Worm (Caenorhabditis elegans) whole organism, L2 larva: ENCODE data around the gene C54C6.5.

Source experiments
- C34F6.9 ChIP-seq: fragments of 150-350 bp; optimal IDR thresholded peaks from 2 replicates; lab custom pipeline; 2014; ENCODE audit warnings: missing biosample characterization, missing genetic modification characterization
- F13H6.1 ChIP-seq: sonication (generic microtip); optimal IDR thresholded peaks from 2 replicates; lab custom pipeline; 2016; ENCODE audit warnings: missing genetic modification characterization, missing compliant biosample characterization
- R02D3.7 ChIP-seq: fragments of 150-350 bp; optimal IDR thresholded peaks from 2 replicates; lab custom pipeline; 2014; ENCODE audit warnings: missing biosample characterization, missing genetic modification characterization
- Y55F3AM.14 ChIP-seq: fragments of 200-800 bp; sonication (Bioruptor generic); optimal IDR thresholded peaks from 2 replicates; lab custom pipeline; 2018; ENCODE audit warnings: mild to moderate bottlenecking, missing genetic modification characterization, missing compliant biosample characterization
- ZK546.5 ChIP-seq: sonication (generic microtip); optimal IDR thresholded peaks from 2 replicates; lab custom pipeline; 2017; ENCODE audit warnings: missing biosample characterization, missing genetic modification characterization
- aly-2 ChIP-seq: fragments of 150-350 bp; optimal IDR thresholded peaks from 2 replicates; lab custom pipeline; 2014; ENCODE audit warnings: missing biosample characterization, missing genetic modification characterization
- blmp-1 ChIP-seq: sonication (generic microtip); optimal IDR thresholded peaks from 2 replicates; lab custom pipeline; 2017; ENCODE audit warnings: missing genetic modification characterization, mild to moderate bottlenecking, missing compliant biosample characterization, antibody characterized with exemption, moderate library complexity; ENCODE audit not compliant: insufficient read depth
- ceh-16 ChIP-seq: fragments of 150-350 bp; optimal IDR thresholded peaks from 2 replicates; lab custom pipeline; 2014; ENCODE audit warnings: missing biosample characterization, missing genetic modification characterization
- crh-2 ChIP-seq: sonication (generic microtip); optimal IDR thresholded peaks from 2 replicates; lab custom pipeline; 2017; ENCODE audit warnings: missing biosample characterization, missing genetic modification characterization
- dmd-4 ChIP-seq: sonication (generic microtip); optimal IDR thresholded peaks from 2 replicates; lab custom pipeline; 2017; ENCODE audit warnings: missing biosample characterization, missing genetic modification characterization
- egl-27 ChIP-seq: sonication (generic microtip); optimal IDR thresholded peaks from 3 replicates; lab custom pipeline; 2017; ENCODE audit warnings: missing biosample characterization, missing genetic modification reagents, missing genetic modification characterization
- elt-1 ChIP-seq: fragments of 150-350 bp; optimal IDR thresholded peaks from 2 replicates; lab custom pipeline; 2014; ENCODE audit warnings: missing biosample characterization, missing genetic modification characterization
- fos-1 ChIP-seq: fragments of 150-350 bp; optimal IDR thresholded peaks from 2 replicates; lab custom pipeline; 2014; ENCODE audit warnings: missing biosample characterization, missing genetic modification characterization
- gmeb-1 ChIP-seq: fragments of 150-350 bp; optimal IDR thresholded peaks from 2 replicates; lab custom pipeline; 2014; ENCODE audit warnings: missing biosample characterization, missing genetic modification characterization
- lin-11 ChIP-seq: fragments of 150-350 bp; sonication (generic microtip); optimal IDR thresholded peaks from 2 replicates; lab custom pipeline; 2014; ENCODE audit warnings: missing biosample characterization, missing genetic modification characterization, inconsistent platforms, mixed read lengths
- lin-13 ChIP-seq: fragments of 150-350 bp; optimal IDR thresholded peaks from 2 replicates; lab custom pipeline; 2014; ENCODE audit warnings: missing biosample characterization, missing genetic modification reagents, missing genetic modification characterization
- lin-39 ChIP-seq: fragments of 150-350 bp; optimal IDR thresholded peaks from 2 replicates; lab custom pipeline; 2014; ENCODE audit warnings: missing biosample characterization, missing genetic modification reagents, missing genetic modification characterization
- lsy-2 ChIP-seq, 2 experiments: fragments of 150-350 bp in 1 of 2; sonication (generic microtip) in 1 of 2; optimal IDR thresholded peaks; 2 replicates each; lab custom pipeline; 2014 to 2017; ENCODE audit warnings: missing biosample characterization in 2 of 2, missing genetic modification characterization in 2 of 2
- mab-5 ChIP-seq: fragments of 150-350 bp; optimal IDR thresholded peaks from 2 replicates; lab custom pipeline; 2014; ENCODE audit warnings: missing biosample characterization, missing genetic modification characterization
- mbf-1 ChIP-seq: sonication (generic microtip); optimal IDR thresholded peaks from 2 replicates; lab custom pipeline; 2017; ENCODE audit warnings: missing biosample characterization, missing genetic modification characterization
- mdl-1 ChIP-seq, 2 experiments: fragments of 150-350 bp in 1 of 2; sonication (generic microtip) in 1 of 2; optimal IDR thresholded peaks; 2 replicates each; lab custom pipeline; 2017; ENCODE audit warnings: missing biosample characterization in 2 of 2, missing genetic modification characterization in 2 of 2
- nhr-10 ChIP-seq: sonication (generic microtip); optimal IDR thresholded peaks from 2 replicates; lab custom pipeline; 2017; ENCODE audit warnings: missing biosample characterization, missing genetic modification characterization
- nhr-11 ChIP-seq: fragments of 150-350 bp; optimal IDR thresholded peaks from 2 replicates; lab custom pipeline; 2014; ENCODE audit warnings: missing biosample characterization, missing genetic modification characterization
- nhr-12 ChIP-seq: fragments of 150-350 bp; optimal IDR thresholded peaks from 2 replicates; lab custom pipeline; 2014; ENCODE audit warnings: missing biosample characterization, missing genetic modification characterization
- nhr-129 ChIP-seq: fragments of 150-350 bp; optimal IDR thresholded peaks from 2 replicates; lab custom pipeline; 2014; ENCODE audit warnings: missing biosample characterization, missing genetic modification characterization
- nhr-21 ChIP-seq: fragments of 150-350 bp; optimal IDR thresholded peaks from 2 replicates; lab custom pipeline; 2014; ENCODE audit warnings: missing biosample characterization, missing genetic modification characterization
- nhr-23 ChIP-seq: fragments of 150-350 bp; optimal IDR thresholded peaks from 2 replicates; lab custom pipeline; 2014; ENCODE audit warnings: missing biosample characterization, missing genetic modification reagents, missing genetic modification characterization
- nhr-237 ChIP-seq: fragments of 150-350 bp; optimal IDR thresholded peaks from 2 replicates; lab custom pipeline; 2014; ENCODE audit warnings: missing biosample characterization, missing genetic modification characterization
- nhr-77 ChIP-seq: fragments of 150-350 bp; optimal IDR thresholded peaks from 2 replicates; lab custom pipeline; 2014; ENCODE audit warnings: missing biosample characterization, missing genetic modification characterization
- peb-1 ChIP-seq: fragments of 150-350 bp; optimal IDR thresholded peaks from 2 replicates; lab custom pipeline; 2014; ENCODE audit warnings: missing biosample characterization, missing genetic modification characterization
- sem-4 ChIP-seq: fragments of 150-350 bp; optimal IDR thresholded peaks from 2 replicates; lab custom pipeline; 2014; ENCODE audit warnings: missing biosample characterization, missing genetic modification reagents, missing genetic modification characterization
- skn-1 ChIP-seq: sonication (generic microtip); optimal IDR thresholded peaks from 2 replicates; lab custom pipeline; 2017; ENCODE audit warnings: missing biosample characterization, missing genetic modification characterization
- sma-3 ChIP-seq: sonication (generic microtip); optimal IDR thresholded peaks from 2 replicates; lab custom pipeline; 2016; ENCODE audit warnings: missing genetic modification reagents, missing genetic modification characterization, missing compliant biosample characterization
- sma-9 ChIP-seq, 2 experiments: fragments of 150-350 bp in 1 of 2; sonication (generic microtip) in 1 of 2; optimal IDR thresholded peaks; 2 replicates each; lab custom pipeline; 2014 to 2016; ENCODE audit warnings: missing genetic modification characterization in 2 of 2, mild to moderate bottlenecking in 1 of 2, missing biosample characterization in 1 of 2, missing compliant biosample characterization in 1 of 2, missing genetic modification reagents in 1 of 2, moderate library complexity in 1 of 2
- unc-39 ChIP-seq: fragments of 150-350 bp; optimal IDR thresholded peaks from 2 replicates; lab custom pipeline; 2014; ENCODE audit warnings: missing biosample characterization, missing genetic modification characterization
- unc-62 ChIP-seq: fragments of 150-350 bp; optimal IDR thresholded peaks from 2 replicates; lab custom pipeline; 2014; ENCODE audit warnings: missing biosample characterization, missing genetic modification reagents, missing genetic modification characterization
- ztf-1 ChIP-seq: fragments of 200-800 bp; sonication (Bioruptor generic); conservative IDR thresholded peaks from 2 replicates; pipeline ENCODE4 v1.3.6; 2022; ENCODE audit warnings: missing genetic modification characterization, missing compliant biosample characterization

C54C6.5 gene

DNA sequence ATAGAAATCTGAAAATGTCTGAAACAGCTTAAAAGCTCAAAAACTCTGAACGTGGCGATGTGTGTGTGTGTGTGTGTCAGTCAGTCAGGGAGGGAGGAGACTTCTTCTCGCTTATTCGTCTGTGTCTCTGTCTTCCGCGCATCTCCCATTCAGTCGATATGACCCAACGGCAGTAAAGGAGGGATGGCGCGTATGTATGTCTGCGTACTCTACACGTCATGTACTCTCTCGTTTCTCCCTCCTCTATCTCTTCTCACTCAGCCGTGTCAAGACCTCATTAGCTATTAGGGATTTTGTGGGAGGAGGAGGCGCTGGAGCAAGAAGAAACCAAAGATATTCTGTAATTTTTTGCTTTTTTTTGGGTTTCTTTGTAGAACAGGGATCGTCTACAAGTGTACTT is 17.6 kb downstream of the C54C6.5 start (continued):
- TF ChIP-seq lin-11 (peak; percentile 57), Y55F3AM.14 (no peak), nhr-237 (tag; lab: Kevin White, UChicago) (no peak), aly-2 (no peak), lin-13 (GFP tag; lab: Kevin White, UChicago) (peak; percentile 45), sma-3 (GFP tag; lab: Kevin White, UChicago) (no peak), C34F6.9 (tag; lab: Kevin White, UChicago) (peak; percentile 92), nhr-77 (tag; lab: Kevin White, UChicago) (no peak), unc-62 (no peak), sem-4 (tag; lab: Kevin White, UChicago) (no peak), crh-2 (tag; lab: Kevin White, UChicago) (peak; percentile 75), nhr-11 (tag; lab: Kevin White, UChicago) (no peak), mdl-1 (tag; optimal IDR thresholded peaks at IDR 0.05; lab: Kevin White, UChicago) (peak in 1 of 2 experiments; percentile 11)

DNA sequence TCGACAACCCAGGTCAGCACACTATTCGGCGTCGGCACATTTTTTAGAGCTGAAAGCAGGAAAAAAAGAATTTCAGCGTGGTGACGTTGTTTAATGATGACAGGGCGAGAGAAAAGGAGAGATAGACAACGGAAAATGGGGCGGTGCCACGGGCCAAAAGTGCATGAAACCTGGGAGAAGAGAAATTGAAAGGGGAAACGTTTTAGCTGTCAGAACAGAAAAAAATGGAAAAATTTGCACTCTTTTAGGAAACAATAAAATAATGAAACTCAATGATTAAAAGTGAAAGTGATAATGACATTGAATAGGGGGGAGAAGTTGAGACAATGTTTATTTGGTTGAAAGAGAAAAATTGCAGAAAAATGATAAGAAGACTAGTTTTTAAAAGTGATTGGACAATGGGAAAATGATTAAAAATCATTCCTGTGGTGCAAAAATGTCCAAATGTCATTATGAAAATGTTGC is 19.9 kb downstream of the C54C6.5 start, which contains the start of gene pitp-1:
Gene pitp-1 (minus strand): TSS at position 51 of the 465 bp plus-strand sequence.
- TF ChIP-seq nhr-12 (tag; lab: Kevin White, UChicago) (no peak), C34F6.9 (tag; lab: Kevin White, UChicago) (no peak), peb-1 (tag; lab: Kevin White, UChicago) (no peak), F13H6.1 (tag; lab: Kevin White, UChicago) (peak; percentile 15), crh-2 (tag; lab: Kevin White, UChicago) (peak; percentile 0), nhr-10 (no peak), aly-2 (no peak), fos-1 (tag; lab: Kevin White, UChicago) (peak; percentile 76), blmp-1 (tag; lab: Kevin White, UChicago) (peak; percentile 70), ztf-1 (GFP tag; lab: Robert Waterston, UW) (no peak), lin-13 (GFP tag; lab: Kevin White, UChicago) (no peak)

DNA sequence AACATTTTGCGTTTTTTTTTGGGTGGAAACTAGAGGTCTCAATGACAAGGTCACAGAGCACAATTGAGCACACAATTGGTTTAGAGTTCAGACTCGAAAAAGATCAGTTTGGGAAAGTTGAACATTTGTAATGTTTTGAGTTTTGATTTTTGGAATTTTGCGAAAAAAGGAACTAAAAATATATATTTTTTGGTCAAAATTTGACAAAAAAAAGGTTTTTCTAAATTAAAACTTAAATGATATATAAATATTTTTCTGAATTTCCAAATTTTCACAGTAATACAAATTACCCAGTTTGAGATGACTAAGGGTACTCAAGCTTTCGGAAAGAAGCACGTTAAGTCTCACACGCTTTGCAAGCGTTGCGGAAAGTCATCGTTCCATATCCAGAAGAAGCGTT is 21.3 kb downstream of the C54C6.5 start, which contains the start of gene rpl-37:
Gene rpl-37 (plus strand): TSS at position 301 of the 400 bp plus-strand sequence.
- no peak for TF ChIP-seq gmeb-1

DNA sequence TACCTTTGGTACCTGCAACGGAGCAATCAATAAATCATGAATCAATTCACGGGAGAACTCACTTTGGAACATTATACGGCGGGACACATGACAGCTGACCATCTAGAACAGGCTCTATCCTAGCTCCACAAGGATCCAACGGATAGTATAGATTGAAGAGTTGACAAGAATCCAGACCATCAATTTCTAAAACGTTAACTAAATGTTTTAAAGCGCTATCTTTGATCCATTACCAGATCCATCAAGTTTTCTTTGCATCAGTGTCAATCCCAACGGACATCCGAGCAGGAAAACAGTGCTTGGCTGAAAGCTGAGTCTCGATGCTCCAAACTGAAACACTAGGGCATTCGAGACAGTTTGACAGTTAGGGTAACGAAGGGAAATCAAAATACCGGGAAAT is 26.3 kb downstream of the C54C6.5 start:
- TF ChIP-seq skn-1 (tag; lab: Kevin White, UChicago) (no peak), nhr-10 (no peak)

DNA sequence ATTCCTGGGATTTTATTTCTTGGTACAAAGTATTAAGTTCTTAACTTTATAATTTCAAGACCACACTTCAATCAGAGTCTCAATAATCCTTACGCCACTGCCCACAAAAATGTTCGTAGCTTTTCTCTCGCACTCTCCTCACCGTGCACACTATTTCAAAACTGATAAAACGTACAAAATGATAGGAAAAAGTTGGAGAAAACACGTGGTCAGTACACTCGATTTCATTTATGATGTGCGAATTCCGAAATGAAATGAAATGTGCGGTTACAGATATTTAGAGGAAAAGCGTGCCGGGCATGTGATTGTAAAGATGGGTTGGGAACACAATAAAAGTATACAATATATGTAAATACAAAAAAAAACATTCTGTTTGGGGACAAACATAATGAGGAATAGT is 29.2 kb downstream of the C54C6.5 start:
- TF ChIP-seq nhr-237 (tag; lab: Kevin White, UChicago) (no peak), egl-27 (tag; lab: Kevin White, UChicago) (no peak), skn-1 (tag; lab: Kevin White, UChicago) (no peak), mdl-1 (tag; optimal IDR thresholded peaks at IDR 0.05; lab: Kevin White, UChicago) (no peak), gmeb-1 (no peak), nhr-129 (tag; lab: Kevin White, UChicago) (no peak), lsy-2 (tag; optimal IDR thresholded peaks at IDR 0.05; lab: Kevin White, UChicago) (no peak), ceh-16 (tag; lab: Kevin White, UChicago) (no peak), nhr-23 (no peak), dmd-4 (tag; lab: Kevin White, UChicago) (no peak), unc-39 (tag; lab: Kevin White, UChicago) (no peak), sma-3 (GFP tag; lab: Kevin White, UChicago) (no peak), mbf-1 (no peak), nhr-21 (tag; lab: Kevin White, UChicago) (no peak), F13H6.1 (tag; lab: Kevin White, UChicago) (peak; percentile 20), blmp-1 (tag; lab: Kevin White, UChicago) (no peak), lin-39 (tag; lab: Kevin White, UChicago) (no peak), nhr-12 (tag; lab: Kevin White, UChicago) (no peak), sma-9 (GFP tag; optimal IDR thresholded peaks at IDR 0.05; lab: Kevin White, UChicago) (peak; percentile 68), sma-9 (tag; optimal IDR thresholded peaks at IDR 0.05; lab: Kevin White, UChicago) (no peak), fos-1 (tag; lab: Kevin White, UChicago) (peak; percentile 33), crh-2 (tag; lab: Kevin White, UChicago) (peak; percentile 65), lin-11 (no peak), lin-13 (GFP tag; lab: Kevin White, UChicago) (no peak), mab-5 (tag; lab: Kevin White, UChicago) (no peak), elt-1 (tag; lab: Kevin White, UChicago) (no peak), ZK546.5 (tag; lab: Kevin White, UChicago) (no peak), R02D3.7 (tag; lab: Kevin White, UChicago) (no peak)
